Fruit fly (Drosophila melanogaster) whole organism, pupa: ENCODE results near the gene CG44008.

Experiments
- CG34367 ChIP-seq: fragments of 200-800 bp; sonication (Bioruptor generic); optimal IDR thresholded peaks from 2 replicates; lab custom pipeline; 2018; ENCODE audit warnings: missing biosample characterization, mild to moderate bottlenecking, missing genetic modification characterization
- CG8159 ChIP-seq: fragments of 200-800 bp; sonication (Bioruptor generic); optimal IDR thresholded peaks from 3 replicates; lab custom pipeline; 2018; ENCODE audit warnings: missing biosample characterization, mild to moderate bottlenecking, missing genetic modification characterization, moderate library complexity
- CG8301 ChIP-seq: fragments of 200-800 bp; sonication (Bioruptor generic); optimal IDR thresholded peaks from 2 replicates; lab custom pipeline; 2018; ENCODE audit warnings: missing biosample characterization, mild to moderate bottlenecking, missing genetic modification characterization
- D1 ChIP-seq: fragments of 200-800 bp; sonication (Bioruptor generic); optimal IDR thresholded peaks from 2 replicates; lab custom pipeline; 2018; ENCODE audit warnings: missing biosample characterization, mild to moderate bottlenecking, missing genetic modification characterization, moderate library complexity
- Ets98B ChIP-seq: fragments of 200-800 bp; sonication (Bioruptor generic); IDR thresholded peaks from 2 replicates; pipeline ENCODE4 v1.3.6; 2022; ENCODE audit warnings: missing biosample characterization, missing genetic modification characterization
- Pif1A ChIP-seq: fragments of 200-800 bp; sonication (Bioruptor generic); optimal IDR thresholded peaks from 3 replicates; lab custom pipeline; 2016; ENCODE audit warnings: missing biosample characterization, missing genetic modification characterization
- rn ChIP-seq: fragments of 200-800 bp; sonication (Bioruptor generic); IDR thresholded peaks from 2 replicates; pipeline ENCODE4 v1.3.6; 2022; ENCODE audit warnings: missing biosample characterization, missing genetic modification characterization

DNA sequence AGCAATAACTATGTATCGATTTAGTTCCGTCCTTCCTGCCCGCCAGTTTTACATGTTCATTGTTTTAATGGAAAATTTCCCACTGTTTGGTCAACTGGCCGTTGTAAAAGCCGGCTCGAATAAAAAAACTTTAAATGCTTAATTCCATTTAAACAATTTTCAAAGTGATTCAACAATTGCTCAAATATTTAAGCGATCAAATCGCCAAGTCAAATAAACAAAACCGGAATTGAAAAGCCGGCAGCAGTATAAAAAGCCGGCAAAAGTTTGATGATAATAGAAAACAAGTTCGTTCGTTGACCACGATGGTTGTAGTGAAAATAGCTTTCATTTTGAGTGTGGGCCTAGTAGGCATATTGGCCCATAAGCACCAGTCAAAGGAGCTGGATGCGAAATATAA lies 4.7 kb upstream of the CG44008 start, which contains the start of gene Mal-B1:
- TF ChIP-seq rn (GFP tag; lab: Robert Waterston, UW) = no peak
- no peak for TF ChIP-seq CG8301 (tag; lab: Kevin White, UChicago)
- no peak for TF ChIP-seq D1
- no peak for TF ChIP-seq CG34367 (tag; lab: Kevin White, UChicago)
- TF ChIP-seq CG8159 (tag; lab: Kevin White, UChicago) = no peak
- TF ChIP-seq Pif1A (GFP tag; lab: Kevin White, UChicago) = no peak
- TF ChIP-seq Ets98B (GFP tag; lab: Robert Waterston, UW) = no peak
